Fruit fly (Drosophila melanogaster) whole organism, pupa: Measurements from ENCODE around the gene Cp36.

Source experiments
- CG10348 ChIP-seq: fragments of 200-800 bp; sonication (Bioruptor generic); IDR thresholded peaks from 2 replicates; pipeline ENCODE4 v1.3.6; 2022; ENCODE audit warnings: missing biosample characterization, missing genetic modification characterization
- CG12605 ChIP-seq: fragments of 200-800 bp; sonication (Bioruptor generic); IDR thresholded peaks from 2 replicates; pipeline ENCODE4 v1.3.6; 2022; ENCODE audit warnings: missing biosample characterization, missing genetic modification characterization
- CG13204 ChIP-seq: fragments of 200-800 bp; sonication (Bioruptor generic); optimal IDR thresholded peaks from 2 replicates; lab custom pipeline; 2018; ENCODE audit warnings: missing biosample characterization, mild to moderate bottlenecking, missing genetic modification characterization, moderate library complexity
- CG14655 ChIP-seq: fragments of 200-800 bp; sonication (Bioruptor generic); optimal IDR thresholded peaks from 3 replicates; lab custom pipeline; 2017; ENCODE audit warnings: mild to moderate bottlenecking, missing biosample characterization, missing genetic modification reagents, missing genetic modification characterization
- CG32121 ChIP-seq: fragments of 200-800 bp; sonication (Bioruptor generic); IDR thresholded peaks from 2 replicates; pipeline ENCODE4 v1.3.6; 2022; ENCODE audit warnings: missing biosample characterization, missing genetic modification characterization
- CG9948 ChIP-seq: fragments of 200-800 bp; sonication (Bioruptor generic); optimal IDR thresholded peaks from 2 replicates; lab custom pipeline; 2018; ENCODE audit warnings: missing biosample characterization, mild to moderate bottlenecking, missing genetic modification characterization, moderate library complexity
- D1 ChIP-seq: fragments of 200-800 bp; sonication (Bioruptor generic); optimal IDR thresholded peaks from 2 replicates; lab custom pipeline; 2018; ENCODE audit warnings: missing biosample characterization, mild to moderate bottlenecking, missing genetic modification characterization, moderate library complexity
- EcR ChIP-seq: fragments of 200-800 bp; sonication (Bioruptor generic); optimal IDR thresholded peaks from 3 replicates; lab custom pipeline; 2019; ENCODE audit warnings: missing biosample characterization, missing genetic modification characterization, mild to moderate bottlenecking, moderate library complexity, missing genetic modification reagents
- Ets98B ChIP-seq: fragments of 200-800 bp; sonication (Bioruptor generic); IDR thresholded peaks from 2 replicates; pipeline ENCODE4 v1.3.6; 2022; ENCODE audit warnings: missing biosample characterization, missing genetic modification characterization
- fd96Ca ChIP-seq: fragments of 200-800 bp; sonication (Bioruptor generic); IDR thresholded peaks from 3 replicates; pipeline ENCODE4 v1.3.6; 2022; ENCODE audit warnings: missing biosample characterization, missing genetic modification characterization
- gl ChIP-seq: fragments of 200-800 bp; sonication (Bioruptor generic); optimal IDR thresholded peaks from 2 replicates; lab custom pipeline; 2018; ENCODE audit warnings: missing biosample characterization, mild to moderate bottlenecking, missing genetic modification characterization

dm6 chrX:8484778-8485177 is 5.7 kb downstream of the Cp36 start:
- TF ChIP-seq fd96Ca (no peak), CG14655 (GFP tag; lab: Kevin White, UChicago) (no peak), CG12605 (no peak), D1 (tag; lab: Kevin White, UChicago) (no peak), CG10348 (GFP tag; lab: Robert Waterston, UW) (no peak), CG32121 (GFP tag; lab: Robert Waterston, UW) (no peak), Ets98B (GFP tag; lab: Robert Waterston, UW) (no peak), CG9948 (tag; lab: Kevin White, UChicago) (no peak), EcR (GFP tag; lab: Kevin White, UChicago) (no peak), gl (tag; lab: Kevin White, UChicago) (no peak), CG13204 (GFP tag; lab: Kevin White, UChicago) (no peak)
